Worm (Caenorhabditis elegans) whole organism, L4/young adult: Measurements from ENCODE around the gene lgc-41.
A peak's percentile ranks its signal among the peaks of the same experiment; 100 is the strongest.

Source experiments
- W03F9.2 ChIP-seq: fragments of 150-350 bp; optimal IDR thresholded peaks from 2 replicates; lab custom pipeline; 2014; ENCODE audit warnings: missing biosample characterization, missing genetic modification characterization
- dao-5 ChIP-seq: sonication (generic microtip); optimal IDR thresholded peaks from 2 replicates; lab custom pipeline; 2016; ENCODE audit warnings: missing genotype, missing genetic modification characterization, moderate library complexity, missing compliant biosample characterization
- him-1 ChIP-seq: sonication (generic microtip); optimal IDR thresholded peaks from 2 replicates; lab custom pipeline; 2016; ENCODE audit warnings: missing genotype, missing genetic modification reagents, missing genetic modification characterization, missing compliant biosample characterization

The lgc-41 gene

DNA sequence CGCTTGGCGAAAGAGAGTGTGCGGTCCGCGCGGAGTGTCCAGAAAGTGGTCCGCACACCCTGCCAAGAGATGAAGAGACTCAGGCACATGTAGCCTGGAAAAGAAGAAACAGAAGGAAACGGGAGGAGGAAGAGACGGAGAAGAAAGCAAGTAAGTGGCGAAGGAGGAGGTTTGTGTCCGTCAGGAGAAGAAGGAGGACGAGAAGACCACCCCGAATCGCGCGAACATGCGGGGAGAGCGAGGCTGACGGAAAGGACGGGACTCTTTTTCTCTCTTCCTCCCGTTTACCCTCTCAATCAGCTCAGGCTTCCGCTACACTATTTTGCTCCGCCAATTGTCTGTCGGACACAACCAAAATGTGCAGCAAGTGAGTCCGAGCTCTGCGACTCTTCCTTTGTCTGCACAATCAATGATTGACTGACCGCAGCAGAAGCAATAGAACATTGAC is 18.5 kb upstream of the lgc-41 start:
- TF ChIP-seq him-1 (tag; lab: Kevin White, UChicago) (peak; percentile 64), dao-5 (tag; lab: Kevin White, UChicago) (no peak), W03F9.2 (tag; lab: Kevin White, UChicago) (no peak)

DNA sequence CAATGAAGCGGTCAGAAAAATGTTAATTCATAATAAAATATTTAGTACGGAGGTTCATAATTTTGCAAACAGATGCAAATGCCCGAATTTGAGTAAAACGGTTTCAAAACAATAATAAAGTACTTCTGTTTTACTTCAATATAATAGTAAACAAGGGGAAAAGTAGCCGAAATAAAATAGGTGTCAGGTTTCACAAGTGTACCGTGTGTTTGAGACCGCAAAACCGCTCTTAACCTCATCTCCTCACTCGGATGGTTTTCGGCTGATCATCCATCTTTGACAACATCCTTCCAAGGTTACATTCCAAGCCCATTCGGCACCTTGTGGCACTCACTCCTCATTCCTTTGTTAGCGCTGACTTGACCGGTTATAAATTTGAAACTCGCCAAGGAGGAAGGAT is 16.6 kb upstream of the lgc-41 start:
- no peak for TF ChIP-seq him-1 (tag; lab: Kevin White, UChicago)
- TF ChIP-seq dao-5 (tag; lab: Kevin White, UChicago), result no peak
- no peak for TF ChIP-seq W03F9.2 (tag; lab: Kevin White, UChicago)

DNA sequence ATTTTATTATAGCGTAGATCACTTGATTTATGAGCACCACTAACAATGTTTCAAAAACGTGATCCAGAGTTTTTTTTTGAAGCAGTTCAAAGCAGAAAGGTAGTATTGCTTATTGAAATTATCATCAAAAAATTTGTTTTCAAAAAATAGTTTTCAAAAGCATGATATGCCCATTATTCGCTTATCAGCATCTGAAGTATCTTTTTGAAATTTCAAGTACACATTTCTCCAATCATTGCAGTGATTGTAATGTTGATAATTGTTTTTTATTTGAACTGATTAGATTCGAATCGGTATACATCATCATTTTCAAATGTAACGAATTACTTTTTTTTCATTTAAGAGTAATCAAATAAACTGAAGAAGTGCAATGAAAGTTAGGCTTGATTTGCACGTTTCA is 13.3 kb upstream of the lgc-41 start:
- TF ChIP-seq dao-5 (tag; lab: Kevin White, UChicago), result no peak

DNA sequence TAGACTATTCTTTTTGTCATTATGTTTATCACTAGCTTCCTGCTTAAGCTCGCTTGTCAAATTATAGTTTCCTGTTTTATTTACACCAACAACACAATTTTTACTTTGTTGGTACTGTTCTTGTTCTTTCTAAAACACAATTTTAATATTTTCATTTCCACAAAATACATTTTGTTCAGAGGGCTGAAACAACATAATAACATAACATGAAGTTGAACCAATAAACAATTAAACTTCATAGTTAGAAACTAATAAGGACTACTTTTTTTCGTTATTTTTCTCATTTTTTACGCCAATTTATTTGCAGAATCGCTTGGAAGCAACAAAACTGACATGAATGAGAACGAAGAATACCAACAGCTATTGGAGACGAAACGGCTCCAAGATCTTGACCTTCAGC is 10.2 kb upstream of the lgc-41 start, which contains the start of gene C39B10.3:
C39B10.3 (plus strand) TSS at position 301 of the 400 bp plus-strand sequence.
- TF ChIP-seq him-1 (tag; lab: Kevin White, UChicago), result no peak
- no peak for TF ChIP-seq W03F9.2 (tag; lab: Kevin White, UChicago)
- TF ChIP-seq dao-5 (tag; lab: Kevin White, UChicago), result no peak

DNA sequence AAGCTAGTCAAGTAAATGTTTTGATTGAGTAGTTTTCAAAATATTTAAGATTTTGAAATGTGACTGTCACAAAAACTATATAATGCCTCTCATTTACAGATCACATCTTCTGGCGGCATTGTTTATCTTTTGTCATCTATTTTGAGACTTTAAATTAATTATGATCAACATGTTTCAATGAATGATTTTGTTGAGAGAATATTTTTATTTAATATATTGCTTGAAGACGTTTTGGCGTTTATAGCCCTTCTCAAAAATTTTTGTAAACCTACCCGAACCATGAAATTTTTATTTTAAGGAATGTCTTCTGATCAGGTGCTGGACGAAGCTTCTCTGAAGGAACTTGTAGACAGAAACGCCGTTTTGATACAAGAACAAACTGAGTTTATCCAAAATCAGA is 9.4 kb upstream of the lgc-41 start, which contains the start of gene C39B10.4:
C39B10.4 (plus strand) TSS at position 301 of the 400 bp plus-strand sequence.
- TF ChIP-seq dao-5 (tag; lab: Kevin White, UChicago) (no peak), W03F9.2 (tag; lab: Kevin White, UChicago) (no peak), him-1 (tag; lab: Kevin White, UChicago) (no peak)

DNA sequence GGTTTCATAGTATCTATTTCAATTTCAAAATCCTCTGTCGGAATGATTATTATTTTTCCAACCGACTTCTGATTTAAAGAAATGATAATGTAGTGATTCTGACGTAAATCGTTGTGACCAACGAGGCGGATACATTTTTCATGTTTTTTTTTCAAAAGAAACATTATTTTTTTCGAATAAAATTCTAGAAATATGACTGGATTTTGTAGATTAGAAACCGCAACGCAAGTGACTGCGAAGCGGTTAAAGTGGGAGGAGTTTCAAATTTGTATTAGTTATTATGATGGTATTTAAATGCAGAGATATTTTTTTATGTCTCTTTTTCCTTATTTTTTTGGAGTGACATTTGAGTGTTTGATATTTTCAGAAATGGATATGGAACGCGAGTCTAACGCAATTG is 7.1 kb upstream of the lgc-41 start, which contains the start of gene C39B10.5:
C39B10.5 (plus strand) TSS at position 362 of the 400 bp plus-strand sequence.
- no peak for TF ChIP-seq him-1 (tag; lab: Kevin White, UChicago)
- no peak for TF ChIP-seq W03F9.2 (tag; lab: Kevin White, UChicago)
- no peak for TF ChIP-seq dao-5 (tag; lab: Kevin White, UChicago)

- no peak for TF ChIP-seq dao-5 (tag; lab: Kevin White, UChicago)
- no peak for TF ChIP-seq him-1 (tag; lab: Kevin White, UChicago)
- TF ChIP-seq W03F9.2 (tag; lab: Kevin White, UChicago), result no peak
Observed at ce11 chrX:10462391-10462790, 8.3 kb downstream of the lgc-41 start.

ce11 chrX:10463542-10463941 is 9.5 kb downstream of the lgc-41 start, which contains the start of gene C39B10.1:
TSS of gene C39B10.1 (minus strand) at chrX:10463642.
- TF ChIP-seq W03F9.2 (tag; lab: Kevin White, UChicago) (no peak), him-1 (tag; lab: Kevin White, UChicago) (no peak), dao-5 (tag; lab: Kevin White, UChicago) (no peak)

DNA sequence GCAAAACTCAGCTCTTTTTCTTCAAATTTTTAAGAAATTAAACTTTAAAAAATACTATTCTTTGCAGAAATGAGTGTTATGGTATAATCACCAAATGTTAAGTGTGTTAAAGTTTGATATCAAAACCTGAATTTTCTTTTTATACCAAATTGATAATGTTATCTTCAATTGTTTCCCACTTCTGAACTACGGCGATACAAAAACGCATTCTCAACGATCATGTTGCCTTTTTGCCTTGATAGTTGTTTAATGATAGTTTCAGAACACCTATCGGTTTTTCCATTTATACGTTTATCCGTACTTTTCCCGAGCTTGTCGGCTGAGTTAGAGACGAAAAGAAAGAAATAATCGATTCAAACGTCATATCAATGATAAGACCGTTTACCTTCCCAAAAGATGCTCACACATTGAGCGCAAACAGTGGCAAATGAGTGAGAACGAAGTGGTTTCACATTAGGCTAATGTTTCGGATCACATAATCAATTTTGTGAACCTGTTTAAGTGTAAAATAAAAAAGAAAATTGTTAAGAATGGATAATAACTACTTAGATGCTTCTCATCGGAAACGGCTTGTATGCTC is 21.0 kb downstream of the lgc-41 start, which contains the start of gene elt-4:
elt-4 (plus strand) TSS at position 530 of the 580 bp plus-strand sequence.
- TF ChIP-seq him-1 (tag; lab: Kevin White, UChicago), result no peak
- no peak for TF ChIP-seq dao-5 (tag; lab: Kevin White, UChicago)
- TF ChIP-seq W03F9.2 (tag; lab: Kevin White, UChicago), result no peak

ce11 chrX:10476573-10476972 is 22.5 kb downstream of the lgc-41 start, which contains the start of gene C39B10.7:
TSS of gene C39B10.7 (plus strand) at chrX:10476873.
- no peak for TF ChIP-seq W03F9.2 (tag; lab: Kevin White, UChicago)
- TF ChIP-seq him-1 (tag; lab: Kevin White, UChicago), result no peak
- TF ChIP-seq dao-5 (tag; lab: Kevin White, UChicago), result no peak

DNA sequence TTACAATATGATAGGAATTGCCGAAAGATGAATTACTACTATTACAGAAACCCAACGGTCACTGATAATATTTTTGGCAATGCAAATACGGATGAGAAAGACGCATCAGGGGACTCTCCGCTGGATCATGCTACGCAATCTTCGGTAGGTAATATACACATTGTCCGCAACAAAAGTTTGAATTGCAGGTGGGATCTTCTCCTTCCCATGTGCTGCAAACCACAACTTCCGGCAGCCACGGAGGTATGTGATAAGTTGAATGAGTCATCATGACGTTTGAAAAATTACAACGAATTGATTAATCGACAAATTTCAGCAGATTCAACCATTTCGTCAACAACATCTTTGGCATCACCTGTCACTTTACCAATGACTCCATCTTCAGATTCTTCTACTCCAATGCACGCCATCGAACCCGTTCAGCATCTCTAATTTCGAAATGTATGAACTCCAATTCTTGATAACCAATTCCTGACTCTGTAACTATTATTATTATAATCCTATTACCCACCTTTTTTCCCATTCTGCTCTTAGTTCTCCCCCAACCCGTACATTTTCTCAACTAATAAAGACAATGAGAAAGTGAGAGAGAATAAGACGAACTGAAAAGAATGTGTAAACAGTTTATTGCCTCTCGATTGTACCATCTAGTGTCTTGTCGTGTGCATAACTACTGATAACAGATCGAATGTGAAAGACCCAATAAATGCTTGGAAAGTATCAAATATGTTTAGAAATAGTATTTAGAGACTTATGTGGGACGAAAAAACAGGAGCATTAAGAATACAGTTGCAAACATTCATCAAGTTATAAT is 23.3 kb downstream of the lgc-41 start:
- TF ChIP-seq W03F9.2 (tag; lab: Kevin White, UChicago), result no peak
- no peak for TF ChIP-seq him-1 (tag; lab: Kevin White, UChicago)
- no peak for TF ChIP-seq dao-5 (tag; lab: Kevin White, UChicago)

ce11 chrX:10479108-10479738 is 25.2 kb downstream of the lgc-41 start:
- TF ChIP-seq dao-5 (tag; lab: Kevin White, UChicago) (no peak), him-1 (tag; lab: Kevin White, UChicago) (no peak), W03F9.2 (tag; lab: Kevin White, UChicago) (no peak)
